Fruit fly (Drosophila melanogaster): ENCODE results near the gene Mrp4.

Mrp4 gene

dm6 chr3R:11617363-11617762 is 48.3 kb downstream of the Mrp4 start (continued):
- TF ChIP-seq CG12236 (GFP tag; optimal IDR thresholded peaks at IDR 0.05) (peak; percentile 29), CG15011 (GFP tag; optimal IDR thresholded peaks at IDR 0.05) (no peak), CG1529 (GFP tag; optimal IDR thresholded peaks at IDR 0.05) (peak; percentile 42), Xbp1 (GFP tag; optimal IDR thresholded peaks at IDR 0.05) (peak; percentile 30), CG11696 (GFP tag; IDR thresholded peaks at IDR 0.05) (no peak), dmrt11E (tag; optimal IDR thresholded peaks at IDR 0.05) (peak; percentile 85), CG12219 (GFP tag; optimal IDR thresholded peaks at IDR 0.05) (peak; percentile 4), Dp (GFP tag; optimal IDR thresholded peaks at IDR 0.05) (no peak), nerfin-1 (tag; optimal IDR thresholded peaks at IDR 0.05) (peak; percentile 17), ems (GFP tag; optimal IDR thresholded peaks at IDR 0.05) (no peak), CG1832 (GFP tag; optimal IDR thresholded peaks at IDR 0.05) (no peak), D (optimal IDR thresholded peaks at IDR 0.05) (no peak), D (GFP tag; optimal IDR thresholded peaks at IDR 0.05) (peak; percentile 17), ro (GFP tag; IDR thresholded peaks at IDR 0.05) (no peak), CG17361 (GFP tag; IDR thresholded peaks at IDR 0.05) (0 out of 3 replicates have a peak, but pooled peaks have one; percentile 36), crol (GFP tag; IDR thresholded peaks at IDR 0.05) (no peak), CG6813 (GFP tag; optimal IDR thresholded peaks at IDR 0.05) (peak; percentile 10), Spps (tag; optimal IDR thresholded peaks at IDR 0.05) (peak; percentile 33), Dbx (GFP tag; IDR thresholded peaks at IDR 0.05) (no peak), CG13123 (GFP tag; optimal IDR thresholded peaks at IDR 0.05) (no peak), CG17568 (GFP tag; optimal IDR thresholded peaks at IDR 0.05) (peak; percentile 10), CG1233 (GFP tag; optimal IDR thresholded peaks at IDR 0.05) (peak; percentile 25), fru (optimal IDR thresholded peaks at IDR 0.05) (no peak), CG1602 (GFP tag; optimal IDR thresholded peaks at IDR 0.05) (peak; percentile 4), lab (GFP tag; optimal IDR thresholded peaks at IDR 0.05) (no peak), tap (tag; optimal IDR thresholded peaks at IDR 0.05) (peak; percentile 9), CkIIα-i1 (GFP tag; IDR thresholded peaks at IDR 0.05) (no peak), Jarid2 (GFP tag; optimal IDR thresholded peaks at IDR 0.05) (no peak), gsb-n (tag; optimal IDR thresholded peaks at IDR 0.05) (peak; percentile 70), Trl (optimal IDR thresholded peaks at IDR 0.05) (no peak), Trl (GFP tag; optimal IDR thresholded peaks at IDR 0.05) (peak; percentile 17), Ssrp (tag; optimal IDR thresholded peaks at IDR 0.05) (peak; percentile 45), PHDP (tag; optimal IDR thresholded peaks at IDR 0.05) (peak; percentile 25), Hand (GFP tag; optimal IDR thresholded peaks at IDR 0.05) (no peak), CG2202 (tag; optimal IDR thresholded peaks at IDR 0.05) (peak; percentile 64), CG11085 (GFP tag; IDR thresholded peaks at IDR 0.05) (no peak), CG10979 (tag; optimal IDR thresholded peaks at IDR 0.05) (peak; percentile 81), chinmo (GFP tag; IDR thresholded peaks at IDR 0.05; ENCODE audit: partially characterized antibody) (no peak), ATbp (GFP tag; optimal IDR thresholded peaks at IDR 0.05) (peak; percentile 46), disco-r (GFP tag; optimal IDR thresholded peaks at IDR 0.05) (no peak), D19A (tag; optimal IDR thresholded peaks at IDR 0.05) (peak; percentile 55), dmrt99B (tag; optimal IDR thresholded peaks at IDR 0.05) (peak; percentile 36), CG12391 (tag; optimal IDR thresholded peaks at IDR 0.05) (peak; percentile 64), dm (GFP tag; optimal IDR thresholded peaks at IDR 0.05) (no peak), lola (GFP tag; optimal IDR thresholded peaks at IDR 0.05) (peak in 1 of 3 experiments; percentile 81), CG4424 (GFP tag; optimal IDR thresholded peaks at IDR 0.05) (peak; percentile 56), ind (GFP tag; optimal IDR thresholded peaks at IDR 0.05) (peak; percentile 5), sens (GFP tag) (peak; percentile 88), pum (GFP tag; optimal IDR thresholded peaks at IDR 0.05) (peak; percentile 2), CG5245 (GFP tag; optimal IDR thresholded peaks at IDR 0.05) (peak; percentile 16), tgo (GFP tag; IDR thresholded peaks at IDR 0.05) (no peak), CG7839 (tag; optimal IDR thresholded peaks at IDR 0.05) (peak; percentile 55)
